Fruit fly (Drosophila melanogaster) whole organism, embryonic: ENCODE data around the gene mbm.

Experiments used
- ATbp ChIP-seq: fragments of 200-800 bp; sonication (Bioruptor generic); optimal IDR thresholded peaks from 2 replicates; lab custom pipeline; 2017; ENCODE audit warnings: missing biosample characterization, mild to moderate bottlenecking, missing genetic modification characterization, missing genetic modification reagents
- Abd-B ChIP-seq: fragments of 200-800 bp; sonication (Bioruptor generic); optimal IDR thresholded peaks from 2 replicates; lab custom pipeline; 2018; ENCODE audit warnings: missing biosample characterization, mild to moderate bottlenecking, missing genetic modification characterization, moderate library complexity
- C15 ChIP-seq: fragments of 200-800 bp; sonication (Bioruptor generic); IDR thresholded peaks from 3 replicates; pipeline ENCODE4 v1.3.6; 2022; ENCODE audit warnings: missing biosample characterization, missing genetic modification characterization
- CG1024 ChIP-seq: fragments of 200-800 bp; sonication (Bioruptor generic); IDR thresholded peaks from 2 replicates; pipeline ENCODE4 v1.3.6; 2022; ENCODE audit warnings: missing biosample characterization, missing genetic modification characterization
- CG11696 ChIP-seq: fragments of 200-800 bp; sonication (Bioruptor generic); IDR thresholded peaks from 2 replicates; pipeline ENCODE4 v1.3.6; 2022; ENCODE audit warnings: missing biosample characterization, missing genetic modification characterization
- CG13123 ChIP-seq: fragments of 200-800 bp; sonication (Bioruptor generic); optimal IDR thresholded peaks from 2 replicates; lab custom pipeline; 2016; ENCODE audit warnings: missing biosample characterization, missing genetic modification characterization
- CG13894 ChIP-seq: fragments of 200-800 bp; sonication (Bioruptor generic); optimal IDR thresholded peaks from 3 replicates; lab custom pipeline; 2018; ENCODE audit warnings: missing biosample characterization, mild to moderate bottlenecking, missing genetic modification characterization, moderate library complexity
- CG1647 ChIP-seq: fragments of 200-800 bp; sonication (Bioruptor generic); optimal IDR thresholded peaks from 3 replicates; lab custom pipeline; 2016; ENCODE audit warnings: missing biosample characterization, missing genetic modification characterization
- CG17568 ChIP-seq: fragments of 200-800 bp; sonication (Bioruptor generic); optimal IDR thresholded peaks from 2 replicates; lab custom pipeline; 2018; ENCODE audit warnings: missing biosample characterization, mild to moderate bottlenecking, missing genetic modification characterization, moderate library complexity
- CG2202 ChIP-seq: fragments of 200-800 bp; sonication (Bioruptor generic); optimal IDR thresholded peaks from 2 replicates; lab custom pipeline; 2018; ENCODE audit warnings: missing biosample characterization, mild to moderate bottlenecking, missing genetic modification characterization
- CG31388 ChIP-seq: fragments of 200-800 bp; sonication (Bioruptor generic); optimal IDR thresholded peaks from 2 replicates; lab custom pipeline; 2016; ENCODE audit warnings: missing biosample characterization, missing genetic modification characterization
- CG3407 ChIP-seq: fragments of 200-800 bp; sonication (Bioruptor generic); optimal IDR thresholded peaks from 2 replicates; lab custom pipeline; 2018; ENCODE audit warnings: missing biosample characterization, mild to moderate bottlenecking, missing genetic modification characterization
- CG4820 ChIP-seq: fragments of 200-800 bp; sonication (Bioruptor generic); optimal IDR thresholded peaks from 3 replicates; lab custom pipeline; 2016; ENCODE audit warnings: missing biosample characterization, missing genetic modification characterization
- CG5953 ChIP-seq: fragments of 200-800 bp; sonication (Bioruptor generic); IDR thresholded peaks from 2 replicates; pipeline ENCODE4 v1.3.6; 2022; ENCODE audit warnings: missing biosample characterization, missing genetic modification characterization
- CG6254 ChIP-seq: fragments of 200-800 bp; sonication (Bioruptor generic); optimal IDR thresholded peaks from 3 replicates; lab custom pipeline; 2017; ENCODE audit warnings: mild to moderate bottlenecking, missing biosample characterization, missing genetic modification reagents, missing genetic modification characterization
- CG6689 ChIP-seq: fragments of 200-800 bp; sonication (Bioruptor generic); IDR thresholded peaks from 2 replicates; pipeline ENCODE4 v1.3.6; 2022; ENCODE audit warnings: missing biosample characterization, missing genetic modification characterization
- CG7745 ChIP-seq: fragments of 200-800 bp; sonication (Bioruptor generic); optimal IDR thresholded peaks from 2 replicates; lab custom pipeline; 2018; ENCODE audit warnings: missing biosample characterization, mild to moderate bottlenecking, missing genetic modification characterization, moderate library complexity
- CG8765 ChIP-seq: fragments of 200-800 bp; sonication (Bioruptor generic); IDR thresholded peaks from 2 replicates; pipeline ENCODE4 v1.3.6; 2022; ENCODE audit warnings: missing biosample characterization, missing genetic modification characterization
- CG9609 ChIP-seq: fragments of 200-800 bp; sonication (Bioruptor generic); optimal IDR thresholded peaks from 3 replicates; lab custom pipeline; 2016; ENCODE audit warnings: missing biosample characterization, missing genetic modification characterization
- CrebB ChIP-seq: fragments of 200-800 bp; sonication (Bioruptor generic); optimal IDR thresholded peaks from 3 replicates; lab custom pipeline; 2018; ENCODE audit warnings: missing biosample characterization, mild to moderate bottlenecking, missing genetic modification characterization
- D19A ChIP-seq: fragments of 200-800 bp; optimal IDR thresholded peaks from 3 replicates; lab custom pipeline; 2019; ENCODE audit warnings: missing biosample characterization, mild to moderate bottlenecking, missing genetic modification characterization, moderate library complexity
- D19B ChIP-seq: fragments of 200-800 bp; sonication (Bioruptor generic); optimal IDR thresholded peaks from 2 replicates; lab custom pipeline; 2017; ENCODE audit warnings: missing biosample characterization, mild to moderate bottlenecking, missing genetic modification characterization
- Ets65A ChIP-seq: fragments of 200-800 bp; sonication (Bioruptor generic); peaks from one replicate; lab custom pipeline; 2016; ENCODE audit warnings: missing biosample characterization, missing genetic modification characterization
- HHEX ChIP-seq: fragments of 200-800 bp; sonication (Bioruptor generic); optimal IDR thresholded peaks from 3 replicates; lab custom pipeline; 2017; ENCODE audit warnings: missing biosample characterization, mild to moderate bottlenecking, missing genetic modification characterization, missing genetic modification reagents
- HLH3B ChIP-seq: fragments of 200-800 bp; sonication (Bioruptor generic); IDR thresholded peaks from 2 replicates; pipeline ENCODE4 v1.3.6; 2022; ENCODE audit warnings: missing biosample characterization, missing genetic modification characterization
- Hr78 ChIP-seq, 2 experiments: fragments of 200-800 bp in 1 of 2; fragments of >200 bp in 1 of 2; sonication (Bioruptor generic) in 1 of 2; optimal IDR thresholded peaks; 2 replicates each; lab custom pipeline; 2017 to 2019; ENCODE audit warnings: missing biosample characterization in 2 of 2, missing genetic modification characterization in 2 of 2, mild to moderate bottlenecking in 1 of 2, moderate library complexity in 1 of 2
- Lim3 ChIP-seq: fragments of 200-800 bp; sonication (Bioruptor generic); IDR thresholded peaks from 2 replicates; pipeline ENCODE4 v1.3.6; 2022; ENCODE audit warnings: missing biosample characterization, missing genetic modification characterization
- Lpt ChIP-seq: fragments of >200 bp; optimal IDR thresholded peaks from 2 replicates; lab custom pipeline; 2018; ENCODE audit warnings: missing biosample characterization, missing genetic modification characterization
- Max ChIP-seq: fragments of 200-800 bp; sonication (Bioruptor generic); optimal IDR thresholded peaks from 2 replicates; lab custom pipeline; 2016; ENCODE audit warnings: missing biosample characterization, mild to moderate bottlenecking, missing genetic modification characterization
- NC2β ChIP-seq: fragments of 200-800 bp; sonication (Bioruptor generic); optimal IDR thresholded peaks from 2 replicates; lab custom pipeline; 2016; ENCODE audit warnings: missing biosample characterization, missing genetic modification characterization
- NFAT ChIP-seq: fragments of 200-800 bp; sonication (Bioruptor generic); IDR thresholded peaks from 2 replicates; pipeline ENCODE4 v1.3.6; 2022; ENCODE audit warnings: missing biosample characterization, missing genetic modification characterization
- NK7.1 ChIP-seq: fragments of 200-800 bp; sonication (Bioruptor generic); optimal IDR thresholded peaks from 3 replicates; lab custom pipeline; 2016; ENCODE audit warnings: missing biosample characterization, missing genetic modification characterization
- Optix ChIP-seq: fragments of 200-800 bp; sonication (Bioruptor generic); IDR thresholded peaks from 3 replicates; pipeline ENCODE4 v1.3.6; 2022; ENCODE audit warnings: missing biosample characterization, missing genetic modification characterization
- Ptx1 ChIP-seq: fragments of 200-800 bp; sonication (Bioruptor generic); IDR thresholded peaks from 2 replicates; pipeline ENCODE4 v1.3.6; 2022; ENCODE audit warnings: missing biosample characterization, missing genetic modification characterization
- Sry-δ ChIP-seq: fragments of 200-800 bp; sonication (Bioruptor generic); optimal IDR thresholded peaks from 2 replicates; lab custom pipeline; 2016; ENCODE audit warnings: missing biosample characterization, missing genetic modification characterization
- Vsx1 ChIP-seq: fragments of 200-800 bp; sonication (Bioruptor generic); optimal IDR thresholded peaks from 2 replicates; lab custom pipeline; 2017; ENCODE audit warnings: missing biosample characterization, mild to moderate bottlenecking, missing genetic modification characterization, missing genetic modification reagents
- aop ChIP-seq: fragments of 200-800 bp; sonication (Bioruptor generic); IDR thresholded peaks from 2 replicates; pipeline ENCODE4 v1.3.6; 2022; ENCODE audit warnings: missing biosample characterization, missing genetic modification characterization
- ato ChIP-seq: fragments of 200-800 bp; sonication (Bioruptor generic); IDR thresholded peaks from 2 replicates; pipeline ENCODE4 v1.3.6; 2022; ENCODE audit warnings: missing biosample characterization, missing genetic modification characterization; ENCODE audit not compliant: partially characterized antibody
- cg ChIP-seq: fragments of 200-800 bp; sonication (Bioruptor generic); optimal IDR thresholded peaks from 3 replicates; lab custom pipeline; 2019; ENCODE audit warnings: missing biosample characterization, mild to moderate bottlenecking, missing genetic modification characterization, moderate library complexity
- dati ChIP-seq: fragments of 200-800 bp; sonication (Bioruptor generic); IDR thresholded peaks from 2 replicates; pipeline ENCODE4 v1.3.6; 2022; ENCODE audit warnings: missing biosample characterization, missing genetic modification characterization
- gro ChIP-seq: fragments of 200-800 bp; sonication (Bioruptor generic); optimal IDR thresholded peaks from 2 replicates; lab custom pipeline; 2016; ENCODE audit warnings: missing biosample characterization, missing genetic modification characterization
- gt ChIP-seq: fragments of 200-800 bp; sonication (Bioruptor generic); IDR thresholded peaks from 2 replicates; pipeline ENCODE4 v1.3.6; 2022; ENCODE audit warnings: missing biosample characterization, missing genetic modification characterization
- ham ChIP-seq: fragments of 200-800 bp; sonication (Bioruptor generic); IDR thresholded peaks from 2 replicates; pipeline ENCODE4 v1.3.6; 2022; ENCODE audit warnings: missing biosample characterization, missing genetic modification characterization
- mirr ChIP-seq: fragments of 200-800 bp; sonication (Bioruptor generic); optimal IDR thresholded peaks from 3 replicates; lab custom pipeline; 2018; ENCODE audit warnings: missing biosample characterization, mild to moderate bottlenecking, missing genetic modification characterization
- nerfin-2 ChIP-seq: fragments of 200-800 bp; sonication (Bioruptor generic); IDR thresholded peaks from 2 replicates; pipeline ENCODE4 v1.3.6; 2022; ENCODE audit warnings: missing biosample characterization, missing genetic modification characterization; ENCODE audit not compliant: partially characterized antibody
- pb ChIP-seq: fragments of 200-800 bp; sonication (Bioruptor generic); optimal IDR thresholded peaks from 3 replicates; lab custom pipeline; 2016; ENCODE audit warnings: missing biosample characterization, missing genetic modification characterization
- row ChIP-seq: fragments of 200-800 bp; sonication (Bioruptor generic); IDR thresholded peaks from 3 replicates; pipeline ENCODE4 v1.3.6; 2022; ENCODE audit warnings: missing biosample characterization, missing genetic modification characterization
- slp2 ChIP-seq: fragments of 200-800 bp; sonication (Bioruptor generic); optimal IDR thresholded peaks from 2 replicates; lab custom pipeline; 2016; ENCODE audit warnings: missing biosample characterization, missing genetic modification characterization
- vnd ChIP-seq: fragments of 200-800 bp; sonication (Bioruptor generic); IDR thresholded peaks from 3 replicates; pipeline ENCODE4 v1.3.6; 2022; ENCODE audit warnings: missing biosample characterization, missing genetic modification characterization; ENCODE audit not compliant: partially characterized antibody
- zfh2 ChIP-seq: fragments of 200-800 bp; sonication (Bioruptor generic); optimal IDR thresholded peaks from 2 replicates; lab custom pipeline; 2016; ENCODE audit warnings: missing biosample characterization, missing genetic modification characterization

Gene mbm

DNA sequence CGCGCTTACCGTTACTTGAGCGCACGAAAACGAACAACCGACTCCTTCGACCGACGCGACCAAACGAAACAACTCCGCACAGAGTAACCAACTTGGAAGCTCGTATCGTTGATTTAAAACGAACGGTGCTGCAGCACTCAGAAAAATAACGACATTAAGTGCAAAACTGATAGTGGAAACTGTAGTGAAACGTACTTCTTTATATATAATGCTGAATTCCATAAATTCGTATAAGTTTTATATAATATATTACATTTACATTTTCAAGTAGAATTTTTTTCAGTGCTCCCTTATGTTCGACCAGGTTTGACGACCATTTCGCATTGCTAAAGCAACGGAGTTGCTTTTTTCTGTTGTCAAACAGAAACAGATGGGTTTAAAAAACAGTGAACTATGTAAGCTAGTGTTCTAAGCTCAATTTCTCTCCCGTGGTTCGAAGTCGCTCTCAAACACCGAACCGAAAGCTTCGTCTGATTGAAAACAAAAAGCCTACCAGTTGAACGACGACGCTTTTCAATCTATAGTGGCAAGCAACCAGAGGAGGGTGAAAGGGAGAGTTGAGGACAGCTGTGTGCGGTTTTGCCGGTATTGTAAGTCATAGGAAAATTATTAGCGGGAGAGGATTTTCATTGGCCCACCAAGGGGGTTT lies 6.0 kb downstream of the mbm start, which contains the start of gene CG17075 (continued):
- peak; percentile 65; the same call in 1 of the 2 replicates for TF ChIP-seq gt (GFP tag; lab: Robert Waterston, UW)
- TF ChIP-seq NK7.1, result peak; percentile 39
- TF ChIP-seq ham, result peak; percentile 61; the same call in 1 of the 2 replicates
- TF ChIP-seq nerfin-2, result no peak
- TF ChIP-seq mirr (GFP tag; lab: Kevin White, UChicago), result peak; percentile 19
- peak; percentile 95 for TF ChIP-seq Max (GFP tag; lab: Kevin White, UChicago)
- peak; percentile 87 for TF ChIP-seq CG17568 (GFP tag; lab: Kevin White, UChicago)
- peak; percentile 89 for TF ChIP-seq D19A (tag; lab: Kevin White, UChicago)
- peak; percentile 95 for TF ChIP-seq C15
- peak; percentile 72 for TF ChIP-seq CG1647 (GFP tag; lab: Kevin White, UChicago)
- no peak for TF ChIP-seq Lpt (GFP tag; lab: Kevin White, UChicago)
- TF ChIP-seq CG13894, result peak; percentile 94
- peak; percentile 96 for TF ChIP-seq HLH3B (GFP tag; lab: Robert Waterston, UW)
- peak; percentile 28 for TF ChIP-seq Sry-δ (GFP tag; lab: Kevin White, UChicago)
- no peak for TF ChIP-seq ato (GFP tag; lab: Robert Waterston, UW)
- TF ChIP-seq CG11696 (GFP tag; lab: Robert Waterston, UW), result peak; percentile 77
- TF ChIP-seq Abd-B, result peak; percentile 93
- TF ChIP-seq gro (GFP tag; lab: Kevin White, UChicago), result peak; percentile 75
- TF ChIP-seq CG7745 (tag; lab: Kevin White, UChicago), result no peak
- TF ChIP-seq Lim3 (GFP tag; lab: Robert Waterston, UW), result peak; percentile 81
- TF ChIP-seq ATbp, result peak; percentile 96
- TF ChIP-seq CG9609 (GFP tag; lab: Kevin White, UChicago), result peak; percentile 57
- TF ChIP-seq CrebB, result peak; percentile 90
- peak; percentile 87 for TF ChIP-seq CG1024 (GFP tag; lab: Robert Waterston, UW)
- TF ChIP-seq Ets65A (GFP tag; lab: Kevin White, UChicago), result peak; percentile 90
- peak; percentile 83; the same call in 1 of the 2 replicates for TF ChIP-seq aop (GFP tag; lab: Robert Waterston, UW)
- peak; percentile 91 for TF ChIP-seq CG5953 (GFP tag; lab: Robert Waterston, UW)
- peak; percentile 42 for TF ChIP-seq pb
- peak; percentile 79 for TF ChIP-seq zfh2
- peak; percentile 94 for TF ChIP-seq CG6689
- peak; percentile 58 for TF ChIP-seq CG2202
- TF ChIP-seq Optix (GFP tag; lab: Robert Waterston, UW), result peak; percentile 89
- TF ChIP-seq NC2β, result peak; percentile 65
- TF ChIP-seq NFAT (GFP tag; lab: Robert Waterston, UW), result peak; percentile 90
- TF ChIP-seq CG6254 (GFP tag; lab: Kevin White, UChicago), result peak; percentile 85
- peak; percentile 89 for TF ChIP-seq CG4820 (GFP tag; lab: Kevin White, UChicago)
- no peak for TF ChIP-seq vnd (GFP tag; lab: Robert Waterston, UW)
- TF ChIP-seq Vsx1, result peak; percentile 84
- peak; percentile 96 for TF ChIP-seq row (GFP tag; lab: Robert Waterston, UW)
- peak; percentile 81 for TF ChIP-seq CG31388
- no peak for TF ChIP-seq cg
- TF ChIP-seq CG3407 (GFP tag; lab: Kevin White, UChicago), result peak; percentile 86
- TF ChIP-seq HHEX (GFP tag; lab: Kevin White, UChicago), result peak; percentile 96
- peak; percentile 97 for TF ChIP-seq Ptx1 (GFP tag; lab: Robert Waterston, UW)
- peak; percentile 85 for TF ChIP-seq D19B
- peak; percentile 56 for TF ChIP-seq slp2 (GFP tag; lab: Kevin White, UChicago)
- TF ChIP-seq dati (GFP tag; lab: Robert Waterston, UW), result peak; percentile 80; the same call in 1 of the 2 replicates
- peak; percentile 86 for TF ChIP-seq CG13123 (GFP tag; lab: Kevin White, UChicago)
- TF ChIP-seq Hr78 (GFP tag; optimal IDR thresholded peaks at IDR 0.05; lab: Kevin White, UChicago), result no peak
- TF ChIP-seq CG8765 (GFP tag; lab: Robert Waterston, UW), result 0 out of 2 replicates have a peak, but pooled peaks have one; percentile 42
